Worm (Caenorhabditis elegans) whole organism, young adult: Measurements from ENCODE around the gene R04D3.2.
A peak's percentile ranks its signal among the peaks of the same experiment; 100 is the strongest.

Source experiments
- B0019.2 ChIP-seq: fragments of 200-800 bp; sonication (Bioruptor generic); conservative IDR thresholded peaks from 2 replicates; pipeline ENCODE4 v1.3.6; 2022; ENCODE audit warnings: missing genetic modification reagents, missing genetic modification characterization, missing compliant biosample characterization
- B0035.1 ChIP-seq: sonication (generic microtip); optimal IDR thresholded peaks from 2 replicates; lab custom pipeline; 2016; ENCODE audit warnings: missing genetic modification characterization, mild to moderate bottlenecking, missing compliant biosample characterization, missing genotype, missing genetic modification reagents
- B0336.3 ChIP-seq: fragments of 200-800 bp; sonication (Bioruptor generic); IDR thresholded peaks from 2 replicates; pipeline ENCODE4 v1.3.6; 2022; ENCODE audit warnings: missing genetic modification characterization, missing compliant biosample characterization
- F22D6.2 ChIP-seq: sonication (generic microtip); optimal IDR thresholded peaks from 2 replicates; lab custom pipeline; 2016; ENCODE audit warnings: mild to moderate bottlenecking, missing genetic modification characterization, missing compliant biosample characterization
- F52B5.7 ChIP-seq: sonication (generic microtip); optimal IDR thresholded peaks from 2 replicates; lab custom pipeline; 2016; ENCODE audit warnings: mild to moderate bottlenecking, missing genetic modification characterization, missing compliant biosample characterization
- Y53F4B.3 ChIP-seq: fragments of 200-800 bp; sonication (Bioruptor generic); IDR thresholded peaks from 2 replicates; pipeline ENCODE4 v1.3.6; 2022; ENCODE audit warnings: missing genetic modification reagents, missing genetic modification characterization, missing compliant biosample characterization
- Y56A3A.18 ChIP-seq: fragments of 200-800 bp; sonication (Bioruptor generic); IDR thresholded peaks from 2 replicates; pipeline ENCODE4 v1.3.6; 2022; ENCODE audit warnings: missing genetic modification reagents, missing genetic modification characterization, missing compliant biosample characterization
- Y95B8A.8 ChIP-seq: fragments of 200-800 bp; sonication (Bioruptor generic); IDR thresholded peaks from 2 replicates; pipeline ENCODE4 v1.3.6; 2022; ENCODE audit warnings: missing genetic modification reagents, missing genetic modification characterization, missing compliant biosample characterization
- ama-1 ChIP-seq, 3 experiments: fragments of 150-350 bp in 1 of 3; sonication (generic microtip) in 2 of 3; optimal IDR thresholded peaks; 2 replicates each; lab custom pipeline; 2014 to 2018; ENCODE audit warnings: missing biosample characterization in 2 of 3, missing genetic modification characterization in 2 of 3, missing genetic modification reagents in 2 of 3
- aptf-2 ChIP-seq: fragments of 200-800 bp; sonication (Bioruptor generic); conservative IDR thresholded peaks from 2 replicates; pipeline ENCODE4 v1.3.6; 2022; ENCODE audit warnings: missing genetic modification reagents, missing genetic modification characterization, missing compliant biosample characterization
- aptf-3 ChIP-seq: fragments of 200-800 bp; sonication (Bioruptor generic); IDR thresholded peaks from 2 replicates; pipeline ENCODE4 v1.3.6; 2022; ENCODE audit warnings: missing genetic modification characterization, missing compliant biosample characterization
- atf-7 ChIP-seq: sonication (generic microtip); optimal IDR thresholded peaks from 2 replicates; lab custom pipeline; 2017; ENCODE audit warnings: mild to moderate bottlenecking, missing genetic modification characterization, missing compliant biosample characterization
- athp-1 ChIP-seq: sonication (generic microtip); optimal IDR thresholded peaks from 2 replicates; lab custom pipeline; 2017; ENCODE audit warnings: mild to moderate bottlenecking, missing genetic modification characterization, missing compliant biosample characterization
- attf-5 ChIP-seq: fragments of 200-800 bp; sonication (Bioruptor generic); optimal IDR thresholded peaks from 2 replicates; lab custom pipeline; 2018; ENCODE audit warnings: mild to moderate bottlenecking, missing genetic modification characterization, missing compliant biosample characterization
- bed-1 ChIP-seq: fragments of 200-800 bp; sonication (Bioruptor generic); IDR thresholded peaks from 2 replicates; pipeline ENCODE4 v1.3.6; 2022; ENCODE audit warnings: missing genetic modification reagents, missing genetic modification characterization, missing compliant biosample characterization
- bed-2 ChIP-seq: fragments of 200-800 bp; sonication (Bioruptor generic); IDR thresholded peaks from 2 replicates; pipeline ENCODE4 v1.3.6; 2022; ENCODE audit warnings: missing genetic modification reagents, missing genetic modification characterization, missing compliant biosample characterization
- ceh-79 ChIP-seq: sonication (generic microtip); optimal IDR thresholded peaks from 2 replicates; lab custom pipeline; 2017; ENCODE audit warnings: mild to moderate bottlenecking, missing genetic modification characterization, missing compliant biosample characterization
- chd-7 ChIP-seq: sonication (generic microtip); optimal IDR thresholded peaks from 2 replicates; lab custom pipeline; 2016; ENCODE audit warnings: mild to moderate bottlenecking, missing genetic modification characterization, moderate library complexity, missing compliant biosample characterization
- die-1 ChIP-seq: sonication (generic microtip); optimal IDR thresholded peaks from 2 replicates; lab custom pipeline; 2016; ENCODE audit warnings: missing genotype, mild to moderate bottlenecking, missing genetic modification characterization, missing compliant biosample characterization
- egl-18 ChIP-seq: fragments of 200-800 bp; sonication (Bioruptor generic); IDR thresholded peaks from 2 replicates; pipeline ENCODE4 v1.3.6; 2022; ENCODE audit warnings: missing genetic modification reagents, missing genetic modification characterization, missing compliant biosample characterization
- egl-44 ChIP-seq: fragments of 200-800 bp; sonication (Bioruptor generic); IDR thresholded peaks from 2 replicates; pipeline ENCODE4 v1.3.6; 2022; ENCODE audit warnings: missing genetic modification reagents, missing genetic modification characterization, missing compliant biosample characterization
- ekl-4 ChIP-seq: fragments of 200-800 bp; sonication (Bioruptor generic); IDR thresholded peaks from 2 replicates; pipeline ENCODE4 v1.3.6; 2022; ENCODE audit warnings: missing genetic modification reagents, missing genetic modification characterization, missing compliant biosample characterization
- ets-4 ChIP-seq: fragments of 200-800 bp; sonication (Bioruptor generic); optimal IDR thresholded peaks from 2 replicates; lab custom pipeline; 2018; ENCODE audit warnings: mild to moderate bottlenecking, missing genetic modification characterization, missing compliant biosample characterization
- him-1 ChIP-seq: sonication (generic microtip); optimal IDR thresholded peaks from 2 replicates; lab custom pipeline; 2016; ENCODE audit warnings: missing genotype, missing genetic modification reagents, missing genetic modification characterization, missing compliant biosample characterization
- hlh-12 ChIP-seq: sonication (generic microtip); optimal IDR thresholded peaks from 2 replicates; lab custom pipeline; 2016; ENCODE audit warnings: missing genetic modification characterization, missing compliant biosample characterization
- hrde-1 ChIP-seq: sonication (generic microtip); optimal IDR thresholded peaks from 2 replicates; lab custom pipeline; 2016; ENCODE audit warnings: missing genetic modification characterization, mild to moderate bottlenecking, missing compliant biosample characterization, moderate library complexity, missing genotype, missing genetic modification reagents, borderline replicate concordance
- hsf-1 ChIP-seq: fragments of 200-800 bp; sonication (Bioruptor generic); IDR thresholded peaks from 2 replicates; pipeline ENCODE4 v1.3.6; 2022; ENCODE audit warnings: missing genetic modification reagents, missing genetic modification characterization, missing compliant biosample characterization
- let-607 ChIP-seq, 2 experiments: fragments of 200-800 bp in 1 of 2; sonication (Bioruptor generic) in 1 of 2; sonication (generic microtip) in 1 of 2; optimal IDR thresholded peaks; 2 replicates each; lab custom pipeline; 2016 to 2018; ENCODE audit warnings: mild to moderate bottlenecking in 2 of 2, missing compliant biosample characterization in 2 of 2, missing genetic modification characterization in 2 of 2, moderate library complexity in 2 of 2, missing genotype in 1 of 2
- lin-54 ChIP-seq: fragments of 200-800 bp; sonication (Bioruptor generic); optimal IDR thresholded peaks from 2 replicates; lab custom pipeline; 2018; ENCODE audit warnings: mild to moderate bottlenecking, missing genetic modification characterization, missing compliant biosample characterization
- lir-1 ChIP-seq: fragments of 200-800 bp; sonication (Bioruptor generic); conservative IDR thresholded peaks from 2 replicates; pipeline ENCODE4 v1.3.6; 2022; ENCODE audit warnings: missing genetic modification reagents, missing genetic modification characterization, missing compliant biosample characterization
- lsl-1 ChIP-seq: fragments of 200-800 bp; sonication (Bioruptor generic); optimal IDR thresholded peaks from 2 replicates; lab custom pipeline; 2018; ENCODE audit warnings: mild to moderate bottlenecking, missing genetic modification characterization, moderate library complexity, missing compliant biosample characterization
- madf-3 ChIP-seq: fragments of 200-800 bp; sonication (Bioruptor generic); IDR thresholded peaks from 2 replicates; pipeline ENCODE4 v1.3.6; 2022; ENCODE audit warnings: missing genetic modification reagents, missing genetic modification characterization, missing compliant biosample characterization
- mes-4 ChIP-seq: sonication (generic microtip); optimal IDR thresholded peaks from 2 replicates; lab custom pipeline; 2016; ENCODE audit warnings: missing genotype, missing genetic modification characterization, missing compliant biosample characterization
- mxl-1 ChIP-seq: sonication (generic microtip); optimal IDR thresholded peaks from 2 replicates; lab custom pipeline; 2016; ENCODE audit warnings: missing genetic modification characterization, missing compliant biosample characterization
- nfyb-1 ChIP-seq: fragments of 200-800 bp; sonication (Bioruptor generic); IDR thresholded peaks from 2 replicates; pipeline ENCODE4 v1.3.6; 2022; ENCODE audit warnings: missing genetic modification reagents, missing genetic modification characterization, missing compliant biosample characterization
- nhr-90 ChIP-seq: sonication (generic microtip); optimal IDR thresholded peaks from 2 replicates; lab custom pipeline; 2016; ENCODE audit warnings: missing genotype, mild to moderate bottlenecking, missing genetic modification characterization, missing compliant biosample characterization
- pbrm-1 ChIP-seq: fragments of 200-800 bp; sonication (Bioruptor generic); IDR thresholded peaks from 2 replicates; pipeline ENCODE4 v1.3.6; 2022; ENCODE audit warnings: missing genetic modification reagents, missing genetic modification characterization, missing compliant biosample characterization
- rpc-1 ChIP-seq, 2 experiments: fragments of 150-350 bp in 1 of 2; sonication (generic microtip) in 1 of 2; optimal IDR thresholded peaks; 2 replicates each; lab custom pipeline; 2014 to 2018; ENCODE audit warnings: missing biosample characterization in 1 of 2, missing genetic modification characterization in 1 of 2, missing genetic modification reagents in 1 of 2, missing genotype in 1 of 2
- snpc-1.1 ChIP-seq: sonication (generic microtip); optimal IDR thresholded peaks from 2 replicates; lab custom pipeline; 2017; ENCODE audit warnings: missing genetic modification characterization, mild to moderate bottlenecking, missing compliant biosample characterization, antibody characterized with exemption, moderate library complexity, missing genotype, missing genetic modification reagents; ENCODE audit not compliant: insufficient read depth
- snpc-1.3 ChIP-seq: sonication (generic microtip); optimal IDR thresholded peaks from 2 replicates; lab custom pipeline; 2017; ENCODE audit warnings: missing genetic modification characterization, mild to moderate bottlenecking, missing compliant biosample characterization, antibody characterized with exemption, moderate library complexity, missing genotype, missing genetic modification reagents; ENCODE audit not compliant: insufficient read depth
- snpc-3.4 ChIP-seq: sonication (generic microtip); optimal IDR thresholded peaks from 2 replicates; lab custom pipeline; 2017; ENCODE audit warnings: missing genetic modification characterization, mild to moderate bottlenecking, missing compliant biosample characterization, antibody characterized with exemption, moderate library complexity, missing genotype, missing genetic modification reagents
- snpc-4 ChIP-seq, 5 experiments: fragments of 150-350 bp in 1 of 5; sonication (generic microtip) in 4 of 5; optimal IDR thresholded peaks; 2 replicates each; lab custom pipeline; 2014 to 2018; ENCODE audit warnings: missing genetic modification characterization in 5 of 5, missing biosample characterization in 3 of 5, antibody characterized with exemption in 2 of 5, mild to moderate bottlenecking in 2 of 5, missing compliant biosample characterization in 2 of 5, missing genotype in 2 of 5, moderate library complexity in 2 of 5, missing genetic modification reagents in 1 of 5
- somi-1 ChIP-seq: fragments of 200-800 bp; sonication (Bioruptor generic); optimal IDR thresholded peaks from 2 replicates; lab custom pipeline; 2018; ENCODE audit warnings: mild to moderate bottlenecking, missing genetic modification characterization, missing compliant biosample characterization
- unc-130 ChIP-seq: sonication (generic microtip); optimal IDR thresholded peaks from 2 replicates; lab custom pipeline; 2016; ENCODE audit warnings: missing genetic modification reagents, missing genetic modification characterization, missing compliant biosample characterization
- zim-3 ChIP-seq: sonication (generic microtip); optimal IDR thresholded peaks from 2 replicates; lab custom pipeline; 2017; ENCODE audit warnings: mild to moderate bottlenecking, missing genetic modification characterization, moderate library complexity, missing compliant biosample characterization
- ztf-25 ChIP-seq: fragments of 200-800 bp; sonication (Bioruptor generic); IDR thresholded peaks from 2 replicates; pipeline ENCODE4 v1.3.6; 2022; ENCODE audit warnings: missing genetic modification reagents, missing genetic modification characterization, missing compliant biosample characterization

R04D3.2 gene

DNA sequence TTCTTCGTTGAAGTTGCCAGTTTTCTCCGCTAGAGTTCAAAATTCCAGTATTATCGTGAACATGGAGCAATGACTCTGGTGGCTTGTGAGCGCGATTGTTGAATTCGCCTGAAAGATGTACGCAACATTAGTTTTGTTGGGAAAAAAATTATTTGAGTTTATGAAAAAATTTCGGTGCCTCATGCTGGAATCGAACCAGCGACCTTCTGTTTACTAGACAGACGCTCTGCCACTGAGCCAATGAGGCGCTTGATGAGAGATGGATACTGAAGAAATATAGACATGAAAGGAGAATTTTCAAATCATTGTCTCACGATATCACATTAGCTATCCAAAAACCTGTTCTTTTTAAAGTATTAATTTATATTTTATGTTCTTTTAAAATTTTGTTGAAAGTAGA is 3.0 kb downstream of the R04D3.2 start (continued):
- TF ChIP-seq snpc-1.3 (no peak), Y53F4B.3 (GFP tag; lab: Robert Waterston, UW) (peak; percentile 49; the same call in 1 of the 2 replicates), F22D6.2 (tag; lab: Kevin White, UChicago) (no peak), snpc-3.4 (tag; lab: Kevin White, UChicago) (peak; percentile 9), hrde-1 (peak; percentile 51), aptf-3 (GFP tag; lab: Robert Waterston, UW) (peak; percentile 70; the same call in 1 of the 2 replicates), snpc-1.1 (tag; lab: Kevin White, UChicago) (peak; percentile 2), chd-7 (tag; lab: Kevin White, UChicago) (peak; percentile 12), snpc-4 (GFP tag; optimal IDR thresholded peaks at IDR 0.05; lab: Kevin White, UChicago) (peak; percentile 11), snpc-4 (tag; optimal IDR thresholded peaks at IDR 0.05; lab: Kevin White, UChicago) (peak in 1 of 4 experiments; percentile 34), hlh-12 (tag; lab: Kevin White, UChicago) (no peak), mes-4 (tag; lab: Kevin White, UChicago) (peak; percentile 51), ekl-4 (0 out of 2 replicates have a peak, but pooled peaks have one; percentile 52), lsl-1 (GFP tag; lab: Kevin White, UChicago) (no peak), atf-7 (tag; lab: Kevin White, UChicago) (no peak), lin-54 (GFP tag; lab: Kevin White, UChicago) (no peak), mxl-1 (peak; percentile 81), unc-130 (GFP tag; lab: Kevin White, UChicago) (peak; percentile 13), him-1 (tag; lab: Kevin White, UChicago) (peak; percentile 49), rpc-1 (optimal IDR thresholded peaks at IDR 0.05; lab: Kevin White, UChicago) (peak; percentile 92), rpc-1 (tag; optimal IDR thresholded peaks at IDR 0.05; lab: Kevin White, UChicago) (peak; percentile 97), die-1 (tag; lab: Kevin White, UChicago) (peak; percentile 85), ztf-25 (GFP tag; lab: Robert Waterston, UW) (peak; percentile 89), let-607 (tag; optimal IDR thresholded peaks at IDR 0.05; lab: Kevin White, UChicago) (peak; percentile 9 to 39), Y95B8A.8 (GFP tag; lab: Robert Waterston, UW) (no peak), B0019.2 (no peak), athp-1 (tag; lab: Kevin White, UChicago) (peak; percentile 23), ets-4 (GFP tag; lab: Kevin White, UChicago) (no peak), ama-1 (optimal IDR thresholded peaks at IDR 0.05; lab: Kevin White, UChicago) (no peak), ama-1 (GFP tag; optimal IDR thresholded peaks at IDR 0.05; lab: Kevin White, UChicago) (peak in 1 of 2 experiments; percentile 91), zim-3 (peak; percentile 38), egl-18 (GFP tag; lab: Robert Waterston, UW) (no peak), pbrm-1 (GFP tag; lab: Robert Waterston, UW) (peak; percentile 73), ceh-79 (tag; lab: Kevin White, UChicago) (peak; percentile 17), bed-2 (no peak), bed-1 (no peak), F52B5.7 (tag; lab: Kevin White, UChicago) (peak; percentile 65), somi-1 (GFP tag; lab: Kevin White, UChicago) (no peak), lir-1 (GFP tag; lab: Robert Waterston, UW) (no peak), Y56A3A.18 (GFP tag; lab: Robert Waterston, UW) (peak; percentile 57; the same call in 1 of the 2 replicates), nhr-90 (tag; lab: Kevin White, UChicago) (peak; percentile 57), B0035.1 (tag; lab: Kevin White, UChicago) (peak; percentile 11), hsf-1 (GFP tag; lab: Robert Waterston, UW) (no peak), B0336.3 (GFP tag; lab: Robert Waterston, UW) (no peak), nfyb-1 (GFP tag; lab: Robert Waterston, UW) (peak; percentile 60; the same call in 1 of the 2 replicates), aptf-2 (GFP tag; lab: Robert Waterston, UW) (no peak), madf-3 (GFP tag; lab: Robert Waterston, UW) (no peak), attf-5 (peak; percentile 25), egl-44 (GFP tag; lab: Robert Waterston, UW) (0 out of 2 replicates have a peak, but pooled peaks have one; percentile 38)
